Worm (Caenorhabditis elegans): Measurements from ENCODE around the gene mls-2.

The mls-2 gene

ce11 chrX:4711698-4712329 is 49.6 kb downstream of the mls-2 start, which contains the start of the genes dnj-14 and glit-1 (continued):
- TF ChIP-seq ceh-6 (GFP tag; optimal IDR thresholded peaks at IDR 0.05) (no peak), ets-4 (tag; optimal IDR thresholded peaks at IDR 0.05) (peak; percentile 55), hlh-30 (tag; optimal IDR thresholded peaks at IDR 0.05; ENCODE audit: insufficient read depth) (peak; percentile 83), unc-3 (GFP tag; conservative IDR thresholded peaks at IDR 0.05) (no peak), unc-3 (tag; optimal IDR thresholded peaks at IDR 0.05) (peak; percentile 45), ahr-1 (tag; optimal IDR thresholded peaks at IDR 0.05) (no peak), ceh-18 (tag; optimal IDR thresholded peaks at IDR 0.05) (peak; percentile 85), tbx-2 (tag; optimal IDR thresholded peaks at IDR 0.05) (peak; percentile 91), che-1 (tag; optimal IDR thresholded peaks at IDR 0.05) (no peak), dmd-4 (tag; optimal IDR thresholded peaks at IDR 0.05; ENCODE audit: borderline replicate concordance) (no peak), unc-42 (tag; optimal IDR thresholded peaks at IDR 0.05) (peak; percentile 86), sdc-2 (tag; optimal IDR thresholded peaks at IDR 0.05) (peak; percentile 78), ceh-22 (tag; optimal IDR thresholded peaks at IDR 0.05) (peak; percentile 21), ztf-16 (tag; optimal IDR thresholded peaks at IDR 0.05) (no peak), C38D4.7 (GFP tag; optimal IDR thresholded peaks at IDR 0.05) (no peak), hlh-13 (GFP tag; optimal IDR thresholded peaks at IDR 0.05) (no peak), pqm-1 (tag; optimal IDR thresholded peaks at IDR 0.05) (peak; percentile 68)
